Worm (Caenorhabditis elegans) whole organism, dauer: ENCODE results near the gene F35A5.2.

Experiments
- unc-62 ChIP-seq: sonication (generic microtip); optimal IDR thresholded peaks from 2 replicates; lab custom pipeline; 2017; ENCODE audit warnings: missing biosample characterization, missing genetic modification reagents, missing genetic modification characterization

The F35A5.2 gene

DNA sequence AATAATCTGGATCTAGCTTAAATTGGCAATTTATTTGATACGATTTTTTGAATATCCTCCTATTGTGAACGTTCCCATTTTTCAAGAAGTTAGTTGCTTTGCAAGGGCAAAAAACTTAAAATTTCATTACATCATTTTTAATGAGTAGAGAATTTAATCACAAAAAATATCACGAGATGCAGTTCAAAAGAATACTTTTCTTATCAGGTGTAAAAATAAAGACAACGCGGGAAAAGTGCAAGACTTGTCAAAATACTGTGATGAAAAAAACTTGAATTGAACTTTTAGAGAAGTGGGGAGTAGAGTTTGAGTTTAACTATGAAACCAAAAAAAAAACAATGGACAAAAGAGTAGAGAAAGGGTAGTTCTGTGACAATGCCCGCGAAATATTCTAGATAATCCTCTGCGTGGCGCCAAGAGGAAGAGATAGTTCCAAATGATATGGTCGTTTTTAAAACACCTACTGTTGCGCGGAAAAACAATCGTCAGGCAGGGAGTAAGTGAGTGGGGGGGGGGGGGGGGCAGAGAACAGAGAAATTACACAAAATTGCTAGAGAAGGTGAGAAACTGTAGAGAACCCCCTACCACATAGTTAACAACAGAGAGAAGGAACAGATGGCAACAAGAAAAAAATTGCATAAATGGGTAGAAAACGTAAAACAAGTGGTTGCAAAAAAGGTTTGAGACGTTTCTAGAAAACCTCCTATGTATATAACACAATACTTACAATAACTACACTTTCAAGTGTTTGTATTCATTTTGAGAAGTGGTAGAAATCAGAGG is 20.2 kb downstream of the F35A5.2 start:
- no peak for TF ChIP-seq unc-62 (GFP tag; lab: Kevin White, UChicago)

DNA sequence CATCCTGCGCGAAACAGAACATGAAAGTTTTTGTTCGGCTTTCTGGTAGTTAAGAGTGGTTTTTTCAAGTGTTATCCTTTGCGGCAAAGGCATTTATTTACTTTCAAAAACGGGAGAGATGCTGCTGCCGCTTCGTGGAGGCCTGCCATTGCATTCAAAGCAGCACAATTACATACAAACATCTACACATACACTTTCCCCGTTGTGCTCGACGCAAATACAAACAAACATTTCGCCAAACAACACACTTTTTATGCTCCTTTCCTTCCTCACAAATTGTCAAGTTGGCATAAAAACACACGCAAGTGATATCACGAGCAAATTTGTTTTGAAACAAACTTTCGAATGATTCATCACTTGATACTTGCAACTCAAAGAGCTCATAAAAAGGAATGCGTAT is 21.2 kb downstream of the F35A5.2 start:
- TF ChIP-seq unc-62 (GFP tag; lab: Kevin White, UChicago), result no peak

DNA sequence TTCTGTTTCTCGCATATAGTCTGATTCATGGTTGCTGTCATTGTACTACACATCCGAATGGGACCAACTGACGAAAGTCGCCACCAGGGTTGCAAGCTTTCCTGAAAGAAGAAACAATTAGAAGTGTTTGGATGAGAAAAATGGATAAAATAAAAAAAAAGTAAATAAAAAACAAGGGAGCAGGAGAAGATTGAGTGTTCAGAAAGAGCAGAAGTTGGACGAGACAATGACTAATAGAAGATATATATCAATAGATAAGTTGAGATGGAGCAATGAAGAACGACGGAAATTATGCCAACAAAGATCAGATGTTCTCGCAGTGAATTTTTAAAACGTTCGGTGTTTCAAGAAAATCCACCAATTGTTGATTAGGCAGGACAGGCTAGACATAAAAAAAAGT is 21.9 kb downstream of the F35A5.2 start, which contains the start of gene fkh-9:
fkh-9 (minus strand) TSS at position 101 of the 400 bp plus-strand sequence.
- TF ChIP-seq unc-62 (GFP tag; lab: Kevin White, UChicago), result no peak

DNA sequence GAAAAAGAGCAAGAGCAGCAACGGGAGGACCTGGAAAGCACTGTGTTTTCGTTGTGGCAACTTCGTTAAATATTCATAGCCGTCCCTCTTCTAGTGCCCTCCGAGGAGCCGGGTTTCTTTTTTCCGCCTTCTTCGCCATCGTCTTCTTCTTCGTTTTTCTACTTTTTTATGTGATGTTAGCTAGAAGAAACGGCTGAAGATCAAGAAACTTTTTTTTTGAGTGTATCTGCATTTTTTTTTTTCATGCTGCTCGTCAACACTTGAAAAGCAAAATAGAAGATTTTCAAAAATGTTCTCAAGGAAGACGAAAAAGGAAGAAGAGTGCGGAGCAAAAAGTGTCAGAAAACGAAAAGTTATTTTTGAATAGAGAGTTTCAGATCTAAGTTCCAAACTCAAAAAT is 22.4 kb downstream of the F35A5.2 start:
- no peak for TF ChIP-seq unc-62 (GFP tag; lab: Kevin White, UChicago)

DNA sequence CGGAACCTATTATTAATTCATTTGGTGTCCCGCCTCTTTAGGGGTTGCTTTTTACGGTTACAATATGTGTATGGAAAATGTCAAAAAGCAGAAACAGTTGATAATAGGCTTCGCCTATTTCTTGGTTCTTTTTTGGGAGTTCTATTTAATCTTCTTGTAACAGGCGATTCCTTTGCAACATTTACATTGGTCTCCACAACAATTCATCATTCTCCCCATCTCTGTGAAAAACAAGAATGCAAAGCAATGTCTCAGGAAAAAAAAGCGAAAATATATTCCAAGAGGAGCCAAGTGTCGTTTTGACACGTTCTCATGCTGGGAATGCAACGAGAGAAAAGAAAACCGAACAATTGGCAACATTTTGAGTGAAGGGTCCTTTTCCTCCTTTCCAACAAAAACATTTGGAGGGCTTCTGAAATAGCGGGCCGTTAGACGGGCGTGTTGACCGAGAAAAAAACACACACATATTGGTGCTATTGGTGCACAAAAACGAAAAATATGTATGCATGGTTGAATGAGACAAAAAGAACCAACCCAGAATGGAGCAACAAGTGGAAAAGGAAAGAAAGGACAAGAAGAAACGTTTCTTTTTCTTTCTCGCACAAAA is 23.8 kb downstream of the F35A5.2 start:
- TF ChIP-seq unc-62 (GFP tag; lab: Kevin White, UChicago), result no peak

DNA sequence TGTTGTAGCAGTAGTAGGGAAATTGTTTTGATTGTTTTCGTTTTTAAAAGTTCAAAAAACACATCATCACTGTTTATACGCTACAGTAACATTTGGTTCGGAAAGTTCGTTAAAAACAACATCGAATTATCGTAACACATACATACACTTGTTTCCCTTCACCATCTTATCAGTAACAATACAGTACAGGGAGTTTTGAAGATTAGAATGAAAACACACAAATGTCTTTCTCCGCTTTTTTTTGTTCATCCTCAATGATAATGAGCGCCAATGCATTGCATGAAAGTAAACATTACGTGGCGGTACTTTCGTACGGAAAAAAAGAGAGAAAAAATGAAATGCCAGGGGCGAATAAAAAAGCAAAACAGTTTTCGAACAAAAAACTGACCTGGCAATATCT is 24.7 kb downstream of the F35A5.2 start:
- no peak for TF ChIP-seq unc-62 (GFP tag; lab: Kevin White, UChicago)

DNA sequence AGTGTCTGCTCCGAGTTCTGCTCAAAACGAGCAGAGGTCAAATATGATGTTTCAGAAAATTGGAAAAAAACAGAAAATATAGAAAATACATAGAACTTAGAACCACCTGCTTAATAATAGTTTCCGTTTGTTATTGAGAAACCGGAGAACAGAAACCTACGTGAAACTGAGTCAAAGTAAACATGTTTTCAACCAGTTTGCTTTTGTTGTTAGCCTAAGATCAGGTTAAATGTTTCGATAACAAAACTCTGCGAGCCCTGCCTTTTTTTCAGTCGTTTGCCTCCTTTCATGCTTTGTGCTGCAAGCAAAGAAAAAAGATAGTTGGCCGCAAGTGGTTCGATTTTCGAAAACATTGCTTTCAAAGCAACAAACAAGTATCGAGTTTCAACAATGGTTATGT is 25.9 kb downstream of the F35A5.2 start:
- no peak for TF ChIP-seq unc-62 (GFP tag; lab: Kevin White, UChicago)

DNA sequence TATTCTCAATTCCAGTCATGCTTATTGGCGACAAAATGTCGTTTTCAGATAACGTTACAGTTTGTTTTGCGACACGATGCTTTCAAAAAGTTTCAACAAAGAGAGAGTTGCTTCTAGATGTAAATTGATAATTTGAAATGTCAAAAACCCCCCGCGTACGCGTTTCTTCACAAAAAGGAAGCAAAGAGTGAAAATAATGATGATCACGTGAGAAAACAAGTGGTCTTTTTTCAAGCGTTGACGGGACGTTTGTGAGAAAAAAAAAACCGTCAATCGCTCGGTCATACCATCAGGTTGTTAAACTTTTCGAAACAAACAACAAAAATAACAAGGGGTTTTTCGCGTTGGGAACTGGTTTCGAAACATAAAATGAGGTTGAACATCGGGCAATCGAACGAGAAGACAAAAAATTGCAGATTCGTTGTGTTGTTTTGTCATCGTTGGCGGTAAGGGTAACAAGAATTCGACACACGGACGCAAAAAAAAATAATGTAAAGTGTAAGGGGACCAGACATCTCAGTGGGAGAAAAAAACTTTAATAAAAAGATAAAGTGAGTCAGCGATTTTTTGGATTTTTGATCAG is 27.2 kb downstream of the F35A5.2 start:
- no peak for TF ChIP-seq unc-62 (GFP tag; lab: Kevin White, UChicago)

DNA sequence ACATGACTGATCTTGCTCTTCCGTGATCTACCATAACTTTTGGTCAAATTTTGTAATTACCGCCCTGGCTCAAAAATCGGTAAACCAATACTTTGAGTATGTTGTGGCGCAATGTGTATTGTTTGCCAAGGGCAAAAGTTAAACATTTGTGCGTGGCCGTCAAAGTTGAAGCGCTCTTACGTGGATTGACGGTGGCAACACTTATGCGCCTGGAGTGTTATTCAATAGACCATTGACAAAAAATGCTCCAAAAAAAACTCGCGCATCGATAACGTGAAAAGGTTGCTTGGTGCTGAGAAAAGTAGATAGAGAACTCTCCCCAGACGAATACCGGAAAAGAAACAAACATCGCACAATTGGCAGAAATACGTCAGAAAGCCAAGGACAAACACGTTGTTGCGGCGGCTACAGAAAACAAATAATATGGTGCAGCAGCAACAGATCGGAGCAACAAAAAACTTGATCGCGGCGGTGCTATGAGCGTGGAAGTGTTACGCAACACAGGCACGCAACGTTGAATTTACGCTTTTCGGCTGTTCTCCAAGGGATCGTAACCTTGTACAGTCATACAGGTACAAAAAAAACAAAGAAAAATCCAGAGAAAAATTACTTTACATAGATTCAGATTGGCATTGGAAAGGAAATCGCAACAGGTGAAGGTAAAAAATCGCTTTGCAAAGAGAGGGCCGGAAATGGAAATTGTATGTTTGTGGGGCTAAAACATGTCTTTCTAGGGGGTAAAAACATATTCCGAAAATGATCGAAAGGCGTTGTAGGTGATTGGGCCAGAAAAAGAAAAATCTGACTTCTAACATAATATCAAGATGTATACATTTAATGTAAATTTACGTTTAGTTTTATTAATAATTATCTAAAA is 29.3 kb downstream of the F35A5.2 start:
- no peak for TF ChIP-seq unc-62 (GFP tag; lab: Kevin White, UChicago)

DNA sequence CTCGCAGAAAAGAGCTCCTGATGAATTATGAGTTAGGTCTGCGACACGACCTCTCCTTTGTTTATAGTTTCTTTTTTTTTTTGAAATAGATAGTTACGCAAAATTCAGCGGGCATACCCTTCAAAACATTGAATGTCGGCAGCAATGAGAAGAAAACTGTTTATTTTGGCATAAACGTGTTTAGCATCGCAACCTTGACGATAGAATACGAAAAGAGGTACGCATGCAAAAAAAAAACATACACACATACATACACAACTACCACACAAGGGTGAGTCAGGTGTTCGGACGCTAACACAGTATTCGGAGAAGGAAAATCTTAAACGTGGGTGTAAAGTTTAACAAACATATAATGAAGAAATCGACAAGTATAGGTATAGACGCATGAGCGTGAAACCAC is 30.7 kb downstream of the F35A5.2 start:
- TF ChIP-seq unc-62 (GFP tag; lab: Kevin White, UChicago), result no peak

DNA sequence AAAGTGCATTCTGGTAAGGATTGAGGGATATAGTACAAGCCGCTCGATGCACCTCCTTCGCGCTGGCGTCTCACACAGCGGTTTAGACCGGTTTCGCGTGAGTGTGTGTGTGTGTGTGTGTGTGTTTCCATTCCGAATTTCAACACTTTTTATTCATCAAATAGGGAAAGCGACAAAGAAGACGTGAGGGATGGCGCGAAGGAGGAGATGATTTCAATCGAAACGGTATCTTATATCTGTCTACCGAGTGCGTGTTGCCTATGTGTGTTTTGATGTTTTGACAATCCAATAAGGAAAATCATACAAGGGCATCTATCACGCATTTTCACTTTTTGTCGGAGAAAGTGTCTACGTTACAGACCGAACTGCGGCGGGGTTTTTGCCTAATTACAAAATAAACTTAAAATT is 32.8 kb downstream of the F35A5.2 start:
- TF ChIP-seq unc-62 (GFP tag; lab: Kevin White, UChicago), result no peak

DNA sequence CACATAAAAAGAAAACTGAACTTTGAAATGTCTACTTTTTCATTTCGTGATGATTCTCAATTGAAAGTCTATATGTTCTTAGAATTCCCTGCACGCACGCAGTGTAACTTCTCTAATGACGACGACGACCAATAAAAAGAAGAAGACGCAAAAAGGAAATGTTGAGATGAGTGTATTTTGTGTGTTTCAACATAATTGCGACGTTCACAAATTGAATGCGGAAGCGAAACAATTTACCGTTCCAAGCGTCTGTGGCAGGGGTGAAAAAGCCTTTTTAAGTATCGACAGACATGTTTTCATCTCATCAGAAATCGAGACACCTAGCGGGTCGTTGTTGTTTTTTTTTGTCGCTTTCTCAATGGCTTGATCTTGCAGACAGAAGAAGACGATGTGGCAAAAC is 33.7 kb downstream of the F35A5.2 start:
- no peak for TF ChIP-seq unc-62 (GFP tag; lab: Kevin White, UChicago)

DNA sequence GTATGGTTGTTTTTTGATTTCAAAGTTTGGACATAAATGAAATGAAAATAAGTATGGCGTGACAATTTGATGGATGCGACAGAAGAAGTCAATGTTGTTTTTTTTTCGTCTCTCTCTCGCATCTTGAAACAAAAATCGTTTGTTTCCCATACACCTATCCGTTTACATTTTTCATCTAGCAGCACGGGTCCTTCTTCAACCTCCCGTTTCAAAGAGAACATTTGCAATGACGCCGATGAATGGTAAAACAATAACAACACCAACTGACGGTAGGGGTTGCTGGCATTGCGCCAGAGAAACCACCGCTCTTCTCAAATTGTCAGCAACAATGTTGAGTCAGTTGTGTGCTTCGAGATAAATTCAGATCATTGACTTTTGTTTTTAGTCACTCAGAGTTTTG is 34.2 kb downstream of the F35A5.2 start:
- no peak for TF ChIP-seq unc-62 (GFP tag; lab: Kevin White, UChicago)

DNA sequence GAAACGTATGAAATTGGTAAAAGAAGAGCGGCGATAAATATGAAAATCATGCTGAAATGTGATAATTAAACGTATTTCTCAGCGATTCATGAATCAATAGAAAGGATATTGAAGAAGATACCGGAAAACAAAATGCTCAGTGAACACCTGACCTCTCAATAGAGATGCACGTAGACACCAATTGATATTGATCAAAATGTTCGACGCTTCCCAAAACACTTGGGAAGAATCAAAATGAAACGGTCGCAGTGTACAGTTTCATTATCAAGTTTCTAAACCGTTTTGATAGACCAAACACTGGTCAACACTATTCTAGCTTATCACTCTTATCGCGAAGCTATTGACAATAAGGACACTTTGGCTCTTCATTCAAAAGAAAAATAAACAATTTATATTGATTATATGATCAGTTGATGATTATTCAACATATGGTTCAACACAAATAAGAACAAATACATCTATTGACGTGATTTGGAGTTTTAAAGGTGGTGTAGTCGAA is 37.5 kb downstream of the F35A5.2 start, which contains the start of gene ttr-48:
ttr-48 (minus strand) TSS at position 51 of the 499 bp plus-strand sequence.
- no peak for TF ChIP-seq unc-62 (GFP tag; lab: Kevin White, UChicago)

DNA sequence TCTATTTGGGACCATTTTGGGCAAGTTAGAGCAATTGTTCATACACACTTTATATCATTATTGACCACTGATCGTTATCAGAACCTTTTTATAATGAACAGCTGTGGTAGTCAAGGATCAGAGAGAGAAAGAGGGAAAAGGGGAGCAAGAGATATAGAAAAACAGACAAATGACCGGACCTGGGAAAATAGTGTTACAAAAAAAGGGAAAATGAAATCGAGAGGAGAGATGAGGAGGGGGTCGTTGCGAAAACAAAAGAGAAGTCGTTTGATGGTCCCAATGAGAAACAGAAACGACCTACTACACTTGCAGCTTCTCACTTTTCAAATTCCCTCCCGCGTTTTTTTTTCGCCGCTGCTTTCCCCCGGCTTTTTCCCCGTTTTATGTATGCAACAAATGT is 49.0 kb downstream of the F35A5.2 start:
- TF ChIP-seq unc-62 (GFP tag; lab: Kevin White, UChicago), result no peak
